Worm (Caenorhabditis elegans) whole organism, L3 larva: ENCODE measurements around the gene gtf-2F2.

Source experiments
- ZK546.5 ChIP-seq: sonication (generic microtip); optimal IDR thresholded peaks from 2 replicates; lab custom pipeline; 2017; ENCODE audit warnings: missing biosample characterization, missing genetic modification characterization
- ama-1 ChIP-seq: fragments of 150-350 bp; optimal IDR thresholded peaks from 2 replicates; lab custom pipeline; 2018
- ceh-82 ChIP-seq: fragments of 150-350 bp; optimal IDR thresholded peaks from 2 replicates; lab custom pipeline; 2014; ENCODE audit warnings: missing biosample characterization, missing genetic modification characterization
- egl-27 ChIP-seq: sonication (generic microtip); optimal IDR thresholded peaks from 4 replicates; lab custom pipeline; 2017; ENCODE audit warnings: missing biosample characterization, missing genetic modification reagents, missing genetic modification characterization
- egl-5 ChIP-seq: fragments of 150-350 bp; optimal IDR thresholded peaks from 2 replicates; lab custom pipeline; 2017; ENCODE audit warnings: missing biosample characterization, missing genetic modification reagents, missing genetic modification characterization, inconsistent platforms
- elt-1 ChIP-seq: fragments of 150-350 bp; optimal IDR thresholded peaks from 2 replicates; lab custom pipeline; 2014; ENCODE audit warnings: missing biosample characterization, missing genetic modification characterization
- elt-2 ChIP-seq: sonication (generic microtip); optimal IDR thresholded peaks from 2 replicates; lab custom pipeline; 2016; ENCODE audit warnings: missing genetic modification reagents, mild to moderate bottlenecking, missing genetic modification characterization, missing compliant biosample characterization
- eor-1 ChIP-seq, 2 experiments: fragments of 150-350 bp; optimal IDR thresholded peaks; 2 replicates each; lab custom pipeline; 2014 to 2018; ENCODE audit warnings: missing biosample characterization in 2 of 2, missing genetic modification characterization in 2 of 2
- fkh-10 ChIP-seq: sonication (generic microtip); optimal IDR thresholded peaks from 2 replicates; lab custom pipeline; 2017; ENCODE audit warnings: missing biosample characterization, missing genetic modification reagents, missing genetic modification characterization
- fkh-2 ChIP-seq: fragments of 150-350 bp; optimal IDR thresholded peaks from 2 replicates; lab custom pipeline; 2014; ENCODE audit warnings: missing biosample characterization, missing genetic modification reagents, missing genetic modification characterization
- hmg-11 ChIP-seq: sonication (generic microtip); optimal IDR thresholded peaks from 2 replicates; lab custom pipeline; 2016; ENCODE audit warnings: missing genetic modification characterization, missing compliant biosample characterization
- jun-1 ChIP-seq: fragments of 150-350 bp; optimal IDR thresholded peaks from 2 replicates; lab custom pipeline; 2014; ENCODE audit warnings: missing biosample characterization, missing genetic modification reagents, missing genetic modification characterization
- lin-15B ChIP-seq: fragments of 150-350 bp; optimal IDR thresholded peaks from 2 replicates; lab custom pipeline; 2014; ENCODE audit warnings: missing biosample characterization, missing genetic modification characterization
- lsy-12 ChIP-seq: sonication (generic microtip); optimal IDR thresholded peaks from 2 replicates; lab custom pipeline; 2016; ENCODE audit warnings: mild to moderate bottlenecking, missing genetic modification characterization, missing compliant biosample characterization
- mdl-1 ChIP-seq: fragments of 150-350 bp; optimal IDR thresholded peaks from 2 replicates; lab custom pipeline; 2014; ENCODE audit warnings: missing biosample characterization, missing genetic modification characterization
- nhr-12 ChIP-seq: fragments of 150-350 bp; optimal IDR thresholded peaks from 2 replicates; lab custom pipeline; 2014; ENCODE audit warnings: missing biosample characterization, missing genetic modification characterization
- nhr-237 ChIP-seq: fragments of 150-350 bp; optimal IDR thresholded peaks from 2 replicates; lab custom pipeline; 2014; ENCODE audit warnings: missing biosample characterization, missing genetic modification characterization
- nhr-28 ChIP-seq: fragments of 150-350 bp; optimal IDR thresholded peaks from 2 replicates; lab custom pipeline; 2014; ENCODE audit warnings: missing biosample characterization, missing genetic modification characterization
- nhr-43 ChIP-seq: sonication (generic microtip); optimal IDR thresholded peaks from 2 replicates; lab custom pipeline; 2016; ENCODE audit warnings: mild to moderate bottlenecking, missing genetic modification characterization, missing compliant biosample characterization; ENCODE audit not compliant: poor library complexity, severe bottlenecking
- nhr-67 ChIP-seq: fragments of 150-350 bp; optimal IDR thresholded peaks from 2 replicates; lab custom pipeline; 2014; ENCODE audit warnings: missing biosample characterization, missing genetic modification characterization
- nhr-76 ChIP-seq: fragments of 150-350 bp; sonication (generic microtip); optimal IDR thresholded peaks from 5 replicates; lab custom pipeline; 2014; ENCODE audit warnings: missing biosample characterization, missing genetic modification characterization
- pha-4 ChIP-seq: fragments of 150-350 bp; optimal IDR thresholded peaks from 2 replicates; lab custom pipeline; 2014; ENCODE audit warnings: missing biosample characterization, missing genetic modification reagents, missing genetic modification characterization
- pqm-1 ChIP-seq: fragments of 150-350 bp; optimal IDR thresholded peaks from 2 replicates; lab custom pipeline; 2017; ENCODE audit warnings: missing biosample characterization, missing genetic modification characterization, inconsistent platforms
- sea-2 ChIP-seq: fragments of 150-350 bp; sonication (generic microtip); optimal IDR thresholded peaks from 4 replicates; lab custom pipeline; 2014; ENCODE audit warnings: missing biosample characterization, missing genetic modification reagents, missing genetic modification characterization
- tbx-2 ChIP-seq: sonication (generic microtip); optimal IDR thresholded peaks from 2 replicates; lab custom pipeline; 2016; ENCODE audit warnings: mild to moderate bottlenecking, missing genetic modification characterization, missing compliant biosample characterization
- unc-39 ChIP-seq: sonication (generic microtip); optimal IDR thresholded peaks from 4 replicates; lab custom pipeline; 2017; ENCODE audit warnings: missing biosample characterization, missing genetic modification characterization

Gene gtf-2F2

DNA sequence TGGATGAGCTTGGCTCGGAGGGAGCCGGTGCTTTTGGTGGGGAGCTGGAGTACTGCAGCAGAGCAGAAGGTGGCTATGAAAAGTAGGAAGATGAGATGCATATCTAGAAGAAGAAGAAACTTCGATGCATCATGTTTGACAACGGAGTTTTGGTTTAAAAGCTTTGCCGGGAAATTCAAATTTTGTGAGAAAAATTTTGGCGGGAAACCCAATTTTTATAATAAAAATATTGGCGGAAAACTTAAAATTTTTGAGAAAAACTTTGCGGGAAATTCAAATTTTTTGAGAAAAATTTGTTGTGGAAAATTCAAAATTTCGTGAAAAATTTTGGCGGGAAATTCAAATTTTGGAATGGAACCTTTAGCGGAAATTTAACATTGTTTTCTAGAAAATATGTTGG, 51.0 kb downstream of the gtf-2F2 start, which contains the start of gene asp-15:
Gene asp-15, minus strand, starts transcription at position 101 of the 400 bp plus-strand sequence.
- TF ChIP-seq jun-1 (tag; lab: Kevin White, UChicago) (no peak), egl-5 (tag; lab: Kevin White, UChicago) (no peak), ama-1 (no peak), nhr-28 (no peak), ceh-82 (tag; lab: Kevin White, UChicago) (no peak), nhr-43 (tag; lab: Kevin White, UChicago) (no peak), nhr-67 (no peak), nhr-12 (tag; lab: Kevin White, UChicago) (no peak), ZK546.5 (tag; lab: Kevin White, UChicago) (no peak), fkh-10 (no peak), elt-1 (no peak), nhr-76 (tag; lab: Kevin White, UChicago) (no peak), fkh-2 (no peak), sea-2 (GFP tag; lab: Kevin White, UChicago) (no peak), pqm-1 (no peak), mdl-1 (tag; lab: Kevin White, UChicago) (no peak)

ce11 chrV:19047442-19047841, 53.7 kb downstream of the gtf-2F2 start:
- TF ChIP-seq tbx-2: no peak
- TF ChIP-seq eor-1 (tag; optimal IDR thresholded peaks at IDR 0.05; lab: Kevin White, UChicago): no peak
- TF ChIP-seq pha-4: no peak
- TF ChIP-seq egl-27 (tag; lab: Kevin White, UChicago): no peak
- TF ChIP-seq nhr-12 (tag; lab: Kevin White, UChicago): no peak
- TF ChIP-seq unc-39 (tag; lab: Kevin White, UChicago): no peak
- no peak for TF ChIP-seq fkh-10
- no peak for TF ChIP-seq nhr-237 (tag; lab: Kevin White, UChicago)
- no peak for TF ChIP-seq hmg-11 (tag; lab: Kevin White, UChicago)
- no peak for TF ChIP-seq lsy-12 (tag; lab: Kevin White, UChicago)
- TF ChIP-seq elt-2: no peak
- no peak for TF ChIP-seq lin-15B (tag; lab: Kevin White, UChicago)
